Worm (Caenorhabditis elegans): ENCODE measurements around the gene F56C9.8.

- TF ChIP-seq hlh-30 (tag; optimal IDR thresholded peaks at IDR 0.05; ENCODE audit: insufficient read depth) (no peak), fkh-10 (GFP tag; optimal IDR thresholded peaks at IDR 0.05) (no peak), ztf-16 (tag; optimal IDR thresholded peaks at IDR 0.05) (no peak), nhr-11 (tag; optimal IDR thresholded peaks at IDR 0.05) (no peak), ceh-22 (tag; optimal IDR thresholded peaks at IDR 0.05) (no peak), pros-1 (tag; optimal IDR thresholded peaks at IDR 0.05) (no peak)
Measured at ce11 chrIII:7323331-7323730, 4.0 kb upstream of the F56C9.8 start.

Data from whole organism, late embryonic.